Worm (Caenorhabditis elegans): ENCODE measurements around the gene trap-3.

trap-3 gene

DNA sequence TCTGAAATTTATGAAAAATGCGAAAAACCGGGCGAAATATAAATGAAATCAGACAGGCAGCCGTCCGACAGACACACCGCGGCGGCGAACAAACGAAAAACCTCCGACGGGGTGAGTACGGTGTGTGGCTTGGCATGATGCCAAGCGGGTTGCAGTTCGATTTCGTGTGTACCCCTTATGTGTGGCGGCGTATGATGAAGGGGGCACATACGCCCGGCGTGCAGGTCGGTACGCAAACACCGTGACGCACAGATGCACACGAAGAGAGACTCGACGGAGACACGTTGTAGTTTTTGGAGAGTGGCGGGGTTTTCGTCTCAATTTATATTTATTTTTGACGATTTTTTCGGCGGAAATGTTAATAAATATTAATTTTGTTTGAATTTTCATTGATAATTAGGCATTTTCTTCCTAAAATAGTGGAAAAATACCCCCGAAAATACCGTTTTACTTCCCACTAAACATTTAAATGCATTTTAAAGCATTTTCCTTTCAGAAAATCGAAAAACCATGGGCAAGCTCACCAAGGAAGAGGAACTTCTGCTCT lies at the start of gene trap-3 (continued):
- TF ChIP-seq lim-6 (tag; optimal IDR thresholded peaks at IDR 0.05) (no peak), dmd-4 (tag; optimal IDR thresholded peaks at IDR 0.05; ENCODE audit: borderline replicate concordance) (no peak), unc-55 (GFP tag; optimal IDR thresholded peaks at IDR 0.05) (no peak), hlh-15 (tag; optimal IDR thresholded peaks at IDR 0.05) (no peak), ceh-45 (GFP tag; IDR thresholded peaks at IDR 0.05) (no peak), pat-9 (tag; optimal IDR thresholded peaks at IDR 0.05) (peak; percentile 16), F13H6.1 (tag; optimal IDR thresholded peaks at IDR 0.05) (peak; percentile 18), ceh-24 (tag; optimal IDR thresholded peaks at IDR 0.05) (no peak), unc-42 (tag; optimal IDR thresholded peaks at IDR 0.05) (peak; percentile 54), hlh-6 (tag; optimal IDR thresholded peaks at IDR 0.05) (no peak), npax-4 (tag; optimal IDR thresholded peaks at IDR 0.05) (no peak), madf-2 (tag; optimal IDR thresholded peaks at IDR 0.05) (peak; percentile 52), lin-11 (tag; optimal IDR thresholded peaks at IDR 0.05) (no peak), ahr-1 (tag; optimal IDR thresholded peaks at IDR 0.05) (peak; percentile 51), unc-86 (tag; optimal IDR thresholded peaks at IDR 0.05) (peak; percentile 48), elt-2 (tag; optimal IDR thresholded peaks at IDR 0.05) (peak; percentile 77), odd-2 (tag; optimal IDR thresholded peaks at IDR 0.05) (no peak)

ce11 chrIV:2348862-2349321 lies 40.4 kb upstream of the trap-3 start, which contains the start of the genes ppgn-1 and tftc-1:
Gene ppgn-1, minus strand, starts transcription at chrIV:2348912.
Gene tftc-1, plus strand, starts transcription at chrIV:2349271.
- peak; percentile 21 for TF ChIP-seq unc-42 (tag; optimal IDR thresholded peaks at IDR 0.05)
- no peak for TF ChIP-seq pag-3 (tag; optimal IDR thresholded peaks at IDR 0.05; ENCODE audit: borderline replicate concordance)

- no peak for TF ChIP-seq dmd-4 (tag; optimal IDR thresholded peaks at IDR 0.05; ENCODE audit: borderline replicate concordance)
Observed at ce11 chrIV:2383713-2384112, 5.5 kb upstream of the trap-3 start, which contains the start of gene Y38F2AR.3. Gene Y38F2AR.3, plus strand, starts transcription at chrIV:2384013.

ce11 chrIV:2387970-2388705 lies 1.1 kb upstream of the trap-3 start, which contains the start of gene sec-61.B:
Gene sec-61.B, minus strand, starts transcription at chrIV:2388675.
- TF ChIP-seq unc-3 (GFP tag; conservative IDR thresholded peaks at IDR 0.05) (no peak), unc-3 (tag; optimal IDR thresholded peaks at IDR 0.05) (no peak), fkh-10 (GFP tag; optimal IDR thresholded peaks at IDR 0.05) (no peak), ama-1 (optimal IDR thresholded peaks at IDR 0.05) (no peak), sox-2 (GFP tag; IDR thresholded peaks at IDR 0.05) (no peak), dmd-4 (tag; optimal IDR thresholded peaks at IDR 0.05; ENCODE audit: borderline replicate concordance) (no peak), nhr-11 (tag; optimal IDR thresholded peaks at IDR 0.05) (no peak), T23F11.4 (GFP tag; optimal IDR thresholded peaks at IDR 0.05) (no peak), fkh-6 (tag; optimal IDR thresholded peaks at IDR 0.05) (no peak), hlh-30 (tag; optimal IDR thresholded peaks at IDR 0.05; ENCODE audit: insufficient read depth) (no peak), ceh-24 (tag; optimal IDR thresholded peaks at IDR 0.05) (no peak), C08G9.2 (tag; optimal IDR thresholded peaks at IDR 0.05) (no peak), npax-4 (tag; optimal IDR thresholded peaks at IDR 0.05) (no peak), pat-9 (tag; optimal IDR thresholded peaks at IDR 0.05) (no peak), rnt-1 (tag; optimal IDR thresholded peaks at IDR 0.05) (no peak), hlh-13 (GFP tag; optimal IDR thresholded peaks at IDR 0.05) (no peak), ceh-18 (tag; optimal IDR thresholded peaks at IDR 0.05) (no peak), ceh-6 (GFP tag; optimal IDR thresholded peaks at IDR 0.05) (no peak), hlh-8 (tag; optimal IDR thresholded peaks at IDR 0.05) (no peak), ceh-45 (GFP tag; IDR thresholded peaks at IDR 0.05) (no peak), K02D7.2 (tag; optimal IDR thresholded peaks at IDR 0.05) (no peak)

Data from whole organism, late embryonic.